Worm (Caenorhabditis elegans) whole organism, L3 larva: ENCODE measurements around the gene C10A4.2.

Source experiments
- R02D3.7 ChIP-seq: fragments of 150-350 bp; optimal IDR thresholded peaks from 2 replicates; lab custom pipeline; 2014; ENCODE audit warnings: missing biosample characterization, missing genetic modification characterization
- ama-1 ChIP-seq: fragments of 150-350 bp; optimal IDR thresholded peaks from 2 replicates; lab custom pipeline; 2018
- ceh-28 ChIP-seq: fragments of 150-350 bp; optimal IDR thresholded peaks from 2 replicates; lab custom pipeline; 2014; ENCODE audit warnings: missing biosample characterization, missing genetic modification reagents, missing genetic modification characterization
- elt-1 ChIP-seq: fragments of 150-350 bp; optimal IDR thresholded peaks from 2 replicates; lab custom pipeline; 2014; ENCODE audit warnings: missing biosample characterization, missing genetic modification characterization
- fkh-10 ChIP-seq: sonication (generic microtip); optimal IDR thresholded peaks from 2 replicates; lab custom pipeline; 2017; ENCODE audit warnings: missing biosample characterization, missing genetic modification reagents, missing genetic modification characterization
- fos-1 ChIP-seq: fragments of 150-350 bp; optimal IDR thresholded peaks from 2 replicates; lab custom pipeline; 2014; ENCODE audit warnings: missing biosample characterization, missing genetic modification characterization
- nhr-11 ChIP-seq: fragments of 150-350 bp; optimal IDR thresholded peaks from 2 replicates; lab custom pipeline; 2014; ENCODE audit warnings: missing biosample characterization, missing genetic modification characterization
- nhr-23 ChIP-seq: fragments of 150-350 bp; optimal IDR thresholded peaks from 2 replicates; lab custom pipeline; 2014; ENCODE audit warnings: missing biosample characterization, missing genetic modification reagents, missing genetic modification characterization
- nhr-237 ChIP-seq: fragments of 150-350 bp; optimal IDR thresholded peaks from 2 replicates; lab custom pipeline; 2014; ENCODE audit warnings: missing biosample characterization, missing genetic modification characterization
- pha-4 ChIP-seq: fragments of 150-350 bp; optimal IDR thresholded peaks from 2 replicates; lab custom pipeline; 2014; ENCODE audit warnings: missing biosample characterization, missing genetic modification reagents, missing genetic modification characterization
- snpc-4 ChIP-seq: fragments of 150-350 bp; optimal IDR thresholded peaks from 2 replicates; lab custom pipeline; 2014; ENCODE audit warnings: missing biosample characterization, missing genetic modification characterization
- tbx-2 ChIP-seq: sonication (generic microtip); optimal IDR thresholded peaks from 2 replicates; lab custom pipeline; 2016; ENCODE audit warnings: mild to moderate bottlenecking, missing genetic modification characterization, missing compliant biosample characterization
- zag-1 ChIP-seq: fragments of 150-350 bp; optimal IDR thresholded peaks from 2 replicates; lab custom pipeline; 2014; ENCODE audit warnings: missing biosample characterization, missing genetic modification characterization

DNA sequence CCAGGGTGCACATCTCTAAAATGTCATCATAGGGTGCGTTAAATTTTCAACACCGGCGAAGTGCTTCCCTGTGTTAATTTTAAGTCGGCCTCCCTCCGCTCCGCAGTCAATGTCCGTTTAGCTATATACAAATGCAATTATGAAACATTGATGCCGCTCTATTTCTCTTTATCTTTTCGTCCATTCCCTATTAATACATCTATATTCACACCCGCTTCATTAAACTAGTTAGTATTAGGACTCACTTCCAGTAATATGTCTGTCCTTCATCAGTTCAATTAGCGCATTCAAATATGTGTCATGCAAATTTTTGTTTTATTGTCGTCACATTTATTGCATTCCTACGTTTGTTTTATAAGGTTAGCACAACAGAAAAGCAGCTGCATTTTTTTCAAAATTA, 38.1 kb upstream of the C10A4.2 start:
- TF ChIP-seq pha-4: no peak
- no peak for TF ChIP-seq nhr-23
- TF ChIP-seq tbx-2 (tag; lab: Kevin White, UChicago): no peak
- TF ChIP-seq snpc-4 (tag; lab: Kevin White, UChicago): no peak
- no peak for TF ChIP-seq ama-1
- TF ChIP-seq nhr-237: no peak
- no peak for TF ChIP-seq fos-1 (tag; lab: Kevin White, UChicago)
- no peak for TF ChIP-seq fkh-10 (GFP tag; lab: Kevin White, UChicago)
- TF ChIP-seq ceh-28 (tag; lab: Kevin White, UChicago): no peak
- TF ChIP-seq R02D3.7 (tag; lab: Kevin White, UChicago): no peak
- no peak for TF ChIP-seq elt-1 (tag; lab: Kevin White, UChicago)
- no peak for TF ChIP-seq nhr-11 (tag; lab: Kevin White, UChicago)
- no peak for TF ChIP-seq zag-1
